Worm (Caenorhabditis elegans) whole organism, L2 larva: Measurements from ENCODE around the gene C29F9.2.
A peak's percentile ranks its signal among the peaks of the same experiment; 100 is the strongest.

Source experiments
- C34F6.9 ChIP-seq: fragments of 150-350 bp; optimal IDR thresholded peaks from 2 replicates; lab custom pipeline; 2014; ENCODE audit warnings: missing biosample characterization, missing genetic modification characterization
- F13H6.1 ChIP-seq: sonication (generic microtip); optimal IDR thresholded peaks from 2 replicates; lab custom pipeline; 2016; ENCODE audit warnings: missing genetic modification characterization, missing compliant biosample characterization
- R02D3.7 ChIP-seq: fragments of 150-350 bp; optimal IDR thresholded peaks from 2 replicates; lab custom pipeline; 2014; ENCODE audit warnings: missing biosample characterization, missing genetic modification characterization
- Y55F3AM.14 ChIP-seq: fragments of 200-800 bp; sonication (Bioruptor generic); optimal IDR thresholded peaks from 2 replicates; lab custom pipeline; 2018; ENCODE audit warnings: mild to moderate bottlenecking, missing genetic modification characterization, missing compliant biosample characterization
- ZK546.5 ChIP-seq: sonication (generic microtip); optimal IDR thresholded peaks from 2 replicates; lab custom pipeline; 2017; ENCODE audit warnings: missing biosample characterization, missing genetic modification characterization
- alr-1 ChIP-seq: fragments of 150-350 bp; optimal IDR thresholded peaks from 2 replicates; lab custom pipeline; 2014; ENCODE audit warnings: missing biosample characterization, missing genetic modification characterization
- ama-1 ChIP-seq: fragments of 150-350 bp; optimal IDR thresholded peaks from 2 replicates; lab custom pipeline; 2018; ENCODE audit warnings: inconsistent platforms
- blmp-1 ChIP-seq: sonication (generic microtip); optimal IDR thresholded peaks from 2 replicates; lab custom pipeline; 2017; ENCODE audit warnings: missing genetic modification characterization, mild to moderate bottlenecking, missing compliant biosample characterization, antibody characterized with exemption, moderate library complexity; ENCODE audit not compliant: insufficient read depth
- ceh-16 ChIP-seq: fragments of 150-350 bp; optimal IDR thresholded peaks from 2 replicates; lab custom pipeline; 2014; ENCODE audit warnings: missing biosample characterization, missing genetic modification characterization
- ceh-82 ChIP-seq: fragments of 150-350 bp; optimal IDR thresholded peaks from 2 replicates; lab custom pipeline; 2014; ENCODE audit warnings: missing biosample characterization, missing genetic modification characterization
- crh-2 ChIP-seq: sonication (generic microtip); optimal IDR thresholded peaks from 2 replicates; lab custom pipeline; 2017; ENCODE audit warnings: missing biosample characterization, missing genetic modification characterization
- dmd-4 ChIP-seq: sonication (generic microtip); optimal IDR thresholded peaks from 2 replicates; lab custom pipeline; 2017; ENCODE audit warnings: missing biosample characterization, missing genetic modification characterization
- egl-27 ChIP-seq: sonication (generic microtip); optimal IDR thresholded peaks from 3 replicates; lab custom pipeline; 2017; ENCODE audit warnings: missing biosample characterization, missing genetic modification reagents, missing genetic modification characterization
- elt-1 ChIP-seq: fragments of 150-350 bp; optimal IDR thresholded peaks from 2 replicates; lab custom pipeline; 2014; ENCODE audit warnings: missing biosample characterization, missing genetic modification characterization
- elt-3 ChIP-seq: sonication (generic microtip); optimal IDR thresholded peaks from 2 replicates; lab custom pipeline; 2017; ENCODE audit warnings: missing biosample characterization, missing genetic modification characterization
- fos-1 ChIP-seq: fragments of 150-350 bp; optimal IDR thresholded peaks from 2 replicates; lab custom pipeline; 2014; ENCODE audit warnings: missing biosample characterization, missing genetic modification characterization
- gmeb-1 ChIP-seq: fragments of 150-350 bp; optimal IDR thresholded peaks from 2 replicates; lab custom pipeline; 2014; ENCODE audit warnings: missing biosample characterization, missing genetic modification characterization
- lin-11 ChIP-seq: fragments of 150-350 bp; sonication (generic microtip); optimal IDR thresholded peaks from 2 replicates; lab custom pipeline; 2014; ENCODE audit warnings: missing biosample characterization, missing genetic modification characterization, inconsistent platforms, mixed read lengths
- lin-13 ChIP-seq: fragments of 150-350 bp; optimal IDR thresholded peaks from 2 replicates; lab custom pipeline; 2014; ENCODE audit warnings: missing biosample characterization, missing genetic modification reagents, missing genetic modification characterization
- lin-39 ChIP-seq: fragments of 150-350 bp; optimal IDR thresholded peaks from 2 replicates; lab custom pipeline; 2014; ENCODE audit warnings: missing biosample characterization, missing genetic modification reagents, missing genetic modification characterization
- lsy-2 ChIP-seq, 2 experiments: fragments of 150-350 bp in 1 of 2; sonication (generic microtip) in 1 of 2; optimal IDR thresholded peaks; 2 replicates each; lab custom pipeline; 2014 to 2017; ENCODE audit warnings: missing biosample characterization in 2 of 2, missing genetic modification characterization in 2 of 2
- mab-5 ChIP-seq: fragments of 150-350 bp; optimal IDR thresholded peaks from 2 replicates; lab custom pipeline; 2014; ENCODE audit warnings: missing biosample characterization, missing genetic modification characterization
- nhr-11 ChIP-seq: fragments of 150-350 bp; optimal IDR thresholded peaks from 2 replicates; lab custom pipeline; 2014; ENCODE audit warnings: missing biosample characterization, missing genetic modification characterization
- nhr-12 ChIP-seq: fragments of 150-350 bp; optimal IDR thresholded peaks from 2 replicates; lab custom pipeline; 2014; ENCODE audit warnings: missing biosample characterization, missing genetic modification characterization
- nhr-129 ChIP-seq: fragments of 150-350 bp; optimal IDR thresholded peaks from 2 replicates; lab custom pipeline; 2014; ENCODE audit warnings: missing biosample characterization, missing genetic modification characterization
- nhr-21 ChIP-seq: fragments of 150-350 bp; optimal IDR thresholded peaks from 2 replicates; lab custom pipeline; 2014; ENCODE audit warnings: missing biosample characterization, missing genetic modification characterization
- nhr-237 ChIP-seq: fragments of 150-350 bp; optimal IDR thresholded peaks from 2 replicates; lab custom pipeline; 2014; ENCODE audit warnings: missing biosample characterization, missing genetic modification characterization
- nhr-25 ChIP-seq: fragments of 150-350 bp; sonication (generic microtip); optimal IDR thresholded peaks from 3 replicates; lab custom pipeline; 2014; ENCODE audit warnings: missing biosample characterization, missing genetic modification characterization
- nhr-6 ChIP-seq: fragments of 150-350 bp; optimal IDR thresholded peaks from 2 replicates; lab custom pipeline; 2014; ENCODE audit warnings: missing biosample characterization, missing genetic modification characterization
- nhr-77 ChIP-seq: fragments of 150-350 bp; optimal IDR thresholded peaks from 2 replicates; lab custom pipeline; 2014; ENCODE audit warnings: missing biosample characterization, missing genetic modification characterization
- peb-1 ChIP-seq: fragments of 150-350 bp; optimal IDR thresholded peaks from 2 replicates; lab custom pipeline; 2014; ENCODE audit warnings: missing biosample characterization, missing genetic modification characterization
- sem-4 ChIP-seq: fragments of 150-350 bp; optimal IDR thresholded peaks from 2 replicates; lab custom pipeline; 2014; ENCODE audit warnings: missing biosample characterization, missing genetic modification reagents, missing genetic modification characterization
- skn-1 ChIP-seq: sonication (generic microtip); optimal IDR thresholded peaks from 2 replicates; lab custom pipeline; 2017; ENCODE audit warnings: missing biosample characterization, missing genetic modification characterization
- sma-3 ChIP-seq: sonication (generic microtip); optimal IDR thresholded peaks from 2 replicates; lab custom pipeline; 2016; ENCODE audit warnings: missing genetic modification reagents, missing genetic modification characterization, missing compliant biosample characterization
- sma-9 ChIP-seq, 2 experiments: fragments of 150-350 bp in 1 of 2; sonication (generic microtip) in 1 of 2; optimal IDR thresholded peaks; 2 replicates each; lab custom pipeline; 2014 to 2016; ENCODE audit warnings: missing genetic modification characterization in 2 of 2, mild to moderate bottlenecking in 1 of 2, missing biosample characterization in 1 of 2, missing compliant biosample characterization in 1 of 2, missing genetic modification reagents in 1 of 2, moderate library complexity in 1 of 2
- snpc-4 ChIP-seq: fragments of 150-350 bp; optimal IDR thresholded peaks from 2 replicates; lab custom pipeline; 2014; ENCODE audit warnings: missing biosample characterization, missing genetic modification characterization
- unc-39 ChIP-seq: fragments of 150-350 bp; optimal IDR thresholded peaks from 2 replicates; lab custom pipeline; 2014; ENCODE audit warnings: missing biosample characterization, missing genetic modification characterization
- unc-55 ChIP-seq: fragments of 150-350 bp; sonication (generic microtip); optimal IDR thresholded peaks from 3 replicates; lab custom pipeline; 2014; ENCODE audit warnings: missing biosample characterization, missing genetic modification reagents, missing genetic modification characterization
- unc-62 ChIP-seq: fragments of 150-350 bp; optimal IDR thresholded peaks from 2 replicates; lab custom pipeline; 2014; ENCODE audit warnings: missing biosample characterization, missing genetic modification reagents, missing genetic modification characterization
- zag-1 ChIP-seq: fragments of 150-350 bp; optimal IDR thresholded peaks from 2 replicates; lab custom pipeline; 2014; ENCODE audit warnings: missing biosample characterization, missing genetic modification characterization
- ztf-11 ChIP-seq: sonication (generic microtip); optimal IDR thresholded peaks from 2 replicates; lab custom pipeline; 2017; ENCODE audit warnings: missing biosample characterization, missing genetic modification characterization
- ztf-4 ChIP-seq: fragments of 150-350 bp; optimal IDR thresholded peaks from 2 replicates; lab custom pipeline; 2014; ENCODE audit warnings: missing biosample characterization, missing genetic modification characterization

Gene C29F9.2

DNA sequence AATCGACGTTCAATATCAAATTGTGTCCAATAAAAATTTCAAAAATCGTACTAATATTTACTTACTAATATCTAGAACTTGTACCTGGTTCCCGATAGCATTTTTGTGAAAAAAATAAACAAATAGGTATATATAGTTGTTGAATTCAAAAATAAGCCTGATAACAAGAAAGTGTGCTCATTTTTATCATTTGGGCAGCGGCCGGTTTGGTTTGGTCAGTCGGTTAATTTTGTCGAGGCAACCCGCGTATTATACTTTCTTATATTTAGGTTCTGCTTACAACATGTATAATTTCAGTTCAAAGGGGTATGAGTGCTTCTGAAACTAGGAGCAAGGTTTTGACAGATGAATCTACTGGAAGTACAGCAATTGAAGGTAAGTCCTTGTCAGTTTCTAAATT, at the start of gene C29F9.2, which contains the start of gene nhr-280:
Gene C29F9.2 (plus strand): TSS at position 298 of the 400 bp plus-strand sequence.
Gene nhr-280 (minus strand): TSS at position 101 of the 400 bp plus-strand sequence.
- no peak for TF ChIP-seq F13H6.1 (tag; lab: Kevin White, UChicago)
- no peak for TF ChIP-seq sma-9 (GFP tag; optimal IDR thresholded peaks at IDR 0.05; lab: Kevin White, UChicago)
- TF ChIP-seq sma-9 (tag; optimal IDR thresholded peaks at IDR 0.05; lab: Kevin White, UChicago), result no peak
- TF ChIP-seq ztf-4 (tag; lab: Kevin White, UChicago), result no peak
- TF ChIP-seq nhr-6 (tag; lab: Kevin White, UChicago), result no peak
- no peak for TF ChIP-seq unc-62 (GFP tag; lab: Kevin White, UChicago)
- TF ChIP-seq lsy-2 (tag; optimal IDR thresholded peaks at IDR 0.05; lab: Kevin White, UChicago), result no peak
- TF ChIP-seq dmd-4 (tag; lab: Kevin White, UChicago), result no peak
- TF ChIP-seq elt-3 (tag; lab: Kevin White, UChicago), result no peak
- no peak for TF ChIP-seq mab-5 (tag; lab: Kevin White, UChicago)
- TF ChIP-seq nhr-237 (tag; lab: Kevin White, UChicago), result no peak
- TF ChIP-seq nhr-25 (tag; lab: Kevin White, UChicago), result no peak
- TF ChIP-seq sem-4 (tag; lab: Kevin White, UChicago), result no peak
- TF ChIP-seq R02D3.7 (tag; lab: Kevin White, UChicago), result no peak
- TF ChIP-seq crh-2 (tag; lab: Kevin White, UChicago), result no peak
- no peak for TF ChIP-seq skn-1 (tag; lab: Kevin White, UChicago)

DNA sequence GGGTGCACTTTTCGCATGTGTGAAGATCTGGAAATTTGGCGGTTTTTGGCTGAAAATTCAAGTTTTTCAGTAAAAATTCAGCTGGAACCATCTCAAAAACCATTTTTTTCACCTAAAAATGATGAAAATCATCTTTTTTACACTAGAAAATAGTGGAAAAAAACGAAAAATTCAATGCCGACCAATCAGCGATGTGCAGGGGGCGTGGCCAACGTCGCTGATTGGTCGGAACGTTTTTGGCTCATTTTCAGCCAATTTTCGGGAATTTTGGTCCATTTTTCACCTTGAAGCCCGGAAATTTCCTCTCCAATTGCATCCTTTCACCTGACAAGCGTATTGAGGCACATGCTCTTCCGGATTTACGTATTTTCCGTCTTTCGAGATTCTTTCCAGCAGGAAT, 46.4 kb upstream of the C29F9.2 start:
- no peak for TF ChIP-seq snpc-4
- no peak for TF ChIP-seq lsy-2 (tag; optimal IDR thresholded peaks at IDR 0.05; lab: Kevin White, UChicago)
- TF ChIP-seq mab-5 (tag; lab: Kevin White, UChicago), result no peak
- TF ChIP-seq lin-39 (tag; lab: Kevin White, UChicago), result no peak
- TF ChIP-seq ztf-11, result no peak
- no peak for TF ChIP-seq unc-55 (GFP tag; lab: Kevin White, UChicago)
- no peak for TF ChIP-seq unc-62 (GFP tag; lab: Kevin White, UChicago)

ce11 chrIII:86316-86715, 44.4 kb upstream of the C29F9.2 start, which contains the start of gene attf-3:
attf-3 (minus strand) TSS chrIII:86384.
- TF ChIP-seq blmp-1 (tag; lab: Kevin White, UChicago) (no peak), lsy-2 (tag; optimal IDR thresholded peaks at IDR 0.05; lab: Kevin White, UChicago) (peak; percentile 20 to 84), gmeb-1 (tag; lab: Kevin White, UChicago) (peak; percentile 62), ceh-82 (no peak), unc-55 (GFP tag; lab: Kevin White, UChicago) (peak; percentile 88), alr-1 (no peak), ztf-4 (tag; lab: Kevin White, UChicago) (no peak), mab-5 (tag; lab: Kevin White, UChicago) (no peak), lin-13 (peak; percentile 78), R02D3.7 (tag; lab: Kevin White, UChicago) (peak; percentile 17), ztf-11 (no peak), crh-2 (tag; lab: Kevin White, UChicago) (peak; percentile 72), skn-1 (tag; lab: Kevin White, UChicago) (no peak), nhr-25 (tag; lab: Kevin White, UChicago) (peak; percentile 40), sma-3 (GFP tag; lab: Kevin White, UChicago) (peak; percentile 53), nhr-129 (tag; lab: Kevin White, UChicago) (peak; percentile 73), F13H6.1 (tag; lab: Kevin White, UChicago) (peak; percentile 35), lin-11 (peak; percentile 71), snpc-4 (no peak), elt-3 (tag; lab: Kevin White, UChicago) (no peak), C34F6.9 (tag; lab: Kevin White, UChicago) (peak; percentile 78), unc-39 (no peak)

- TF ChIP-seq lin-11, result peak; percentile 20
- TF ChIP-seq zag-1 (tag; lab: Kevin White, UChicago), result no peak
- no peak for TF ChIP-seq unc-62 (GFP tag; lab: Kevin White, UChicago)
- TF ChIP-seq nhr-11 (tag; lab: Kevin White, UChicago), result no peak
- peak; percentile 81 for TF ChIP-seq unc-55 (GFP tag; lab: Kevin White, UChicago)
- no peak for TF ChIP-seq Y55F3AM.14 (GFP tag; lab: Kevin White, UChicago)
- TF ChIP-seq mab-5 (tag; lab: Kevin White, UChicago), result peak; percentile 33
- peak; percentile 73 for TF ChIP-seq C34F6.9 (tag; lab: Kevin White, UChicago)
- peak; percentile 21 for TF ChIP-seq snpc-4
- TF ChIP-seq nhr-6 (tag; lab: Kevin White, UChicago), result no peak
- no peak for TF ChIP-seq peb-1 (tag; lab: Kevin White, UChicago)
- TF ChIP-seq nhr-77, result no peak
- peak; percentile 8 for TF ChIP-seq blmp-1 (tag; lab: Kevin White, UChicago)
- no peak for TF ChIP-seq nhr-12 (tag; lab: Kevin White, UChicago)
- peak; percentile 56 to 82 for TF ChIP-seq lsy-2 (tag; optimal IDR thresholded peaks at IDR 0.05; lab: Kevin White, UChicago)
- no peak for TF ChIP-seq ama-1 (lab: Kevin White, UChicago)
- no peak for TF ChIP-seq ZK546.5 (tag; lab: Kevin White, UChicago)
- TF ChIP-seq fos-1 (tag; lab: Kevin White, UChicago), result peak; percentile 33
- TF ChIP-seq sma-9 (GFP tag; optimal IDR thresholded peaks at IDR 0.05; lab: Kevin White, UChicago), result peak; percentile 16
- TF ChIP-seq sma-9 (tag; optimal IDR thresholded peaks at IDR 0.05; lab: Kevin White, UChicago), result no peak
- no peak for TF ChIP-seq elt-1 (tag; lab: Kevin White, UChicago)
- no peak for TF ChIP-seq sem-4 (tag; lab: Kevin White, UChicago)
- no peak for TF ChIP-seq ceh-82
- no peak for TF ChIP-seq ztf-11
- TF ChIP-seq lin-39 (tag; lab: Kevin White, UChicago), result no peak
- no peak for TF ChIP-seq dmd-4 (tag; lab: Kevin White, UChicago)
- TF ChIP-seq R02D3.7 (tag; lab: Kevin White, UChicago), result peak; percentile 94
- TF ChIP-seq nhr-21, result peak; percentile 49
- no peak for TF ChIP-seq elt-3 (tag; lab: Kevin White, UChicago)
- TF ChIP-seq nhr-129 (tag; lab: Kevin White, UChicago), result peak; percentile 54
- peak; percentile 53 for TF ChIP-seq egl-27
- TF ChIP-seq unc-39, result no peak
- peak; percentile 43 for TF ChIP-seq ceh-16 (tag; lab: Kevin White, UChicago)
Measured at ce11 chrIII:87183-87582, 43.6 kb upstream of the C29F9.2 start, which contains the start of the genes F54C4.4 and mrpl-40. F54C4.4 (minus strand) TSS chrIII:87381. mrpl-40 (plus strand) TSS chrIII:87559.
